Worm (Caenorhabditis elegans) whole organism, mixed stage, embryonic: ENCODE results near the gene nhr-186.

ENCODE experiments used
- M03D4.4 ChIP-seq: sonication (generic microtip); optimal IDR thresholded peaks from 2 replicates; lab custom pipeline; 2017; ENCODE audit warnings: mild to moderate bottlenecking, missing genetic modification characterization, missing compliant biosample characterization
- blmp-1 ChIP-seq: fragments of 150-350 bp; optimal IDR thresholded peaks from 2 replicates; lab custom pipeline; 2014; ENCODE audit warnings: missing biosample characterization, missing genetic modification characterization
- ceh-43 ChIP-seq: fragments of 200-800 bp; sonication (Bioruptor generic); optimal IDR thresholded peaks from 2 replicates; lab custom pipeline; 2018; ENCODE audit warnings: mild to moderate bottlenecking, missing genetic modification characterization, moderate library complexity, missing compliant biosample characterization
- ces-1 ChIP-seq: fragments of 150-350 bp; optimal IDR thresholded peaks from 2 replicates; lab custom pipeline; 2014; ENCODE audit warnings: missing biosample characterization, missing genetic modification reagents, missing genetic modification characterization
- elt-3 ChIP-seq: fragments of 150-350 bp; optimal IDR thresholded peaks from 2 replicates; lab custom pipeline; 2014; ENCODE audit warnings: missing biosample characterization, missing genetic modification characterization
- flh-1 ChIP-seq: fragments of 200-800 bp; sonication (Bioruptor generic); optimal IDR thresholded peaks from 2 replicates; lab custom pipeline; 2018; ENCODE audit warnings: mild to moderate bottlenecking, missing genetic modification characterization, moderate library complexity, missing compliant biosample characterization
- nhr-28 ChIP-seq: fragments of 150-350 bp; optimal IDR thresholded peaks from 2 replicates; lab custom pipeline; 2014; ENCODE audit warnings: missing biosample characterization, missing genetic modification characterization
- nhr-76 ChIP-seq: sonication (generic microtip); optimal IDR thresholded peaks from 2 replicates; lab custom pipeline; 2017; ENCODE audit warnings: missing biosample characterization, missing genetic modification characterization
- pha-4 ChIP-seq: fragments of 150-350 bp; optimal IDR thresholded peaks from 2 replicates; lab custom pipeline; 2018; ENCODE audit warnings: missing biosample characterization, missing genetic modification reagents, missing genetic modification characterization
- snpc-4 ChIP-seq: fragments of 150-350 bp; optimal IDR thresholded peaks from 2 replicates; lab custom pipeline; 2014; ENCODE audit warnings: missing biosample characterization, missing genetic modification characterization
- unc-39 ChIP-seq: fragments of 150-350 bp; optimal IDR thresholded peaks from 2 replicates; lab custom pipeline; 2014; ENCODE audit warnings: missing biosample characterization, missing genetic modification characterization
- ztf-11 ChIP-seq: fragments of 150-350 bp; optimal IDR thresholded peaks from 2 replicates; lab custom pipeline; 2014; ENCODE audit warnings: missing biosample characterization, missing genetic modification characterization

ce11 chrV:3825190-3825589, 29.6 kb downstream of the nhr-186 start:
- TF ChIP-seq ztf-11 (tag; lab: Kevin White, UChicago) (no peak), snpc-4 (tag; lab: Kevin White, UChicago) (no peak), pha-4 (tag; lab: Kevin White, UChicago) (no peak), nhr-76 (tag; lab: Kevin White, UChicago) (no peak), unc-39 (tag; lab: Kevin White, UChicago) (no peak), M03D4.4 (no peak), ces-1 (GFP tag; lab: Kevin White, UChicago) (no peak), elt-3 (tag; lab: Kevin White, UChicago) (no peak), ceh-43 (GFP tag; lab: Kevin White, UChicago) (no peak), nhr-28 (tag; lab: Kevin White, UChicago) (no peak), blmp-1 (tag; lab: Kevin White, UChicago) (no peak), flh-1 (GFP tag; lab: Kevin White, UChicago) (no peak)
